Worm (Caenorhabditis elegans): ENCODE measurements around the gene ntl-9.
"Not testable (repeated sequence)": the region's sequence is repeated elsewhere in the genome, so short reads cannot be mapped to it uniquely, and the experiment has no call there.

The ntl-9 gene

DNA sequence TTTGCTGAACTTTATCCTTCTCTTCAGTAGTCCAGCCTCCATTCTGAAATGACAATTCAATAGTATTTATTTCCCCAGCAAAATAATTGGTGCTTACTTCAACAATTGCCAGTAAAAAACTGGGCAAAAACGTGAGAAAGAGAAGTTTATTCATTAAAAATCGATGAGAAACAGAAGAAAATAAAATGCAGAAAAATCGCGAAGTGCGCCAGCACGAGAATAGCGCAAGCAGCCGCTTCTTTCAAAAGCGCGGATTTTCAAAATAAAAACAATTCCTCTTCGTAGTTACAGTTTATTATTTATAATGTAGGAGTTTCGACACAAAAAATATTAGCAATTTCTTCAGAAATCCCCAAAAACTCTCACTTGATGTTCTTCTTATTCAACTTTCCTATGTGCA lies 18.6 kb downstream of the ntl-9 start, which contains the start of gene C27F2.9 (continued):
- peak; percentile 1 for TF ChIP-seq ceh-2 (tag; optimal IDR thresholded peaks at IDR 0.05)
- no peak for TF ChIP-seq hlh-8 (tag; optimal IDR thresholded peaks at IDR 0.05)
- peak; percentile 76 for TF ChIP-seq tbx-2 (tag; optimal IDR thresholded peaks at IDR 0.05)
- TF ChIP-seq ceh-18 (tag; optimal IDR thresholded peaks at IDR 0.05), result peak; percentile 76

DNA sequence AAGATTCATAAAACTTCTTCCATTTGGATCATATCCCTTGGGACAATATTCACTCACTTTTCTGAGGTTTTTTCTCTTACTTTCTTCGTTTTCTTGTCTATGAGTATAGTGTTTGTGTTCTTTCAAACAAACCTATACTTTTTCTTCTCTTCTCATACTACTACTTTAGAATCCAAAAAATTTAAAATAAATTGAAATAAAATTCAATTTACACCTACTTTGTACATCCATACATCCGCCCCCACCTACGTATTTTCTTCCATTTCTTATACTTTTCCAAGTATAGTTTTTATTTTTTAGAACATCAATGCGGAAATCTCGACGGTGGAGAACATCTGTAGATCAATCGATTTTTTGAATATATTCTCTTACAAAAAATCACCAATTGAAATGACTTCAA lies 21.0 kb downstream of the ntl-9 start, which contains the start of gene nca-2:
nca-2 (plus strand) TSS at position 301 of the 400 bp plus-strand sequence.
- TF ChIP-seq ets-4 (tag; optimal IDR thresholded peaks at IDR 0.05) (no peak), fax-1 (tag; optimal IDR thresholded peaks at IDR 0.05) (no peak), eyg-1 (tag; optimal IDR thresholded peaks at IDR 0.05) (no peak), K02D7.2 (tag; optimal IDR thresholded peaks at IDR 0.05) (no peak), npax-4 (tag; optimal IDR thresholded peaks at IDR 0.05) (no peak), hlh-30 (tag; optimal IDR thresholded peaks at IDR 0.05; ENCODE audit: insufficient read depth) (no peak), zip-5 (tag; optimal IDR thresholded peaks at IDR 0.05) (no peak), C38D4.7 (GFP tag; optimal IDR thresholded peaks at IDR 0.05) (no peak)

ce11 chrIII:4967236-4967635 lies 22.9 kb downstream of the ntl-9 start:
- no peak for TF ChIP-seq T23F11.4 (GFP tag; optimal IDR thresholded peaks at IDR 0.05)
- TF ChIP-seq unc-42 (tag; optimal IDR thresholded peaks at IDR 0.05), result peak; percentile 97

- TF ChIP-seq C08G9.2 (tag; optimal IDR thresholded peaks at IDR 0.05) (no peak), zip-5 (tag; optimal IDR thresholded peaks at IDR 0.05) (no peak), ceh-9 (tag; optimal IDR thresholded peaks at IDR 0.05) (no peak), ttx-3 (tag; optimal IDR thresholded peaks at IDR 0.05) (no peak), fax-1 (tag; optimal IDR thresholded peaks at IDR 0.05) (no peak), ceh-19 (GFP tag; optimal IDR thresholded peaks at IDR 0.05) (no peak), ceh-31 (tag; optimal IDR thresholded peaks at IDR 0.05) (no peak)
These were observed 23.8 kb downstream of the ntl-9 start for ce11 chrIII:4968146-4968545.

- TF ChIP-seq pros-1, ceh-18, lim-6 (tag; optimal IDR thresholded peaks at IDR 0.05): not testable (repeated sequence)
These were observed 36.1 kb downstream of the ntl-9 start, which contains the start of gene C27F2.6 for ce11 chrIII:4980367-4980766. Gene C27F2.6, minus strand, starts transcription at chrIII:4980467.

- TF ChIP-seq elt-2 (tag; optimal IDR thresholded peaks at IDR 0.05) (no peak), ceh-48 (tag; optimal IDR thresholded peaks at IDR 0.05) (no peak), odd-2 (tag; optimal IDR thresholded peaks at IDR 0.05) (no peak), K02D7.2 (tag; optimal IDR thresholded peaks at IDR 0.05) (no peak), hlh-6 (tag; optimal IDR thresholded peaks at IDR 0.05) (no peak), ref-2 (tag; optimal IDR thresholded peaks at IDR 0.05) (no peak), ceh-6 (GFP tag; optimal IDR thresholded peaks at IDR 0.05) (no peak), che-1 (tag; optimal IDR thresholded peaks at IDR 0.05) (no peak), ceh-22 (tag; optimal IDR thresholded peaks at IDR 0.05) (no peak), ceh-24 (tag; optimal IDR thresholded peaks at IDR 0.05) (no peak), lim-6 (tag; optimal IDR thresholded peaks at IDR 0.05) (no peak), ceh-9 (tag; optimal IDR thresholded peaks at IDR 0.05) (no peak), zip-5 (tag; optimal IDR thresholded peaks at IDR 0.05) (no peak), pag-3 (tag; optimal IDR thresholded peaks at IDR 0.05; ENCODE audit: borderline replicate concordance) (no peak), unc-3 (GFP tag; conservative IDR thresholded peaks at IDR 0.05) (no peak), unc-3 (tag; optimal IDR thresholded peaks at IDR 0.05) (no peak), C38D4.7 (GFP tag; optimal IDR thresholded peaks at IDR 0.05) (no peak), ahr-1 (tag; optimal IDR thresholded peaks at IDR 0.05) (no peak)
These were observed 39.6 kb downstream of the ntl-9 start for ce11 chrIII:4983961-4984360.
